Worm (Caenorhabditis elegans): ENCODE data around the gene K06A4.7.

- no peak for TF ChIP-seq ceh-36 (tag; optimal IDR thresholded peaks at IDR 0.05)
- TF ChIP-seq ceh-13 (GFP tag; optimal IDR thresholded peaks at IDR 0.05): no peak
- TF ChIP-seq F13C5.2 (tag; optimal IDR thresholded peaks at IDR 0.05): no peak
- TF ChIP-seq pes-1 (GFP tag; IDR thresholded peaks at IDR 0.05): no peak
These were observed 48.2 kb downstream of the K06A4.7 start for ce11 chrV:9443109-9443508.

All from whole organism, early embryonic.